Fruit fly (Drosophila melanogaster): ENCODE results near the gene Xrcc2.

Xrcc2 gene

DNA sequence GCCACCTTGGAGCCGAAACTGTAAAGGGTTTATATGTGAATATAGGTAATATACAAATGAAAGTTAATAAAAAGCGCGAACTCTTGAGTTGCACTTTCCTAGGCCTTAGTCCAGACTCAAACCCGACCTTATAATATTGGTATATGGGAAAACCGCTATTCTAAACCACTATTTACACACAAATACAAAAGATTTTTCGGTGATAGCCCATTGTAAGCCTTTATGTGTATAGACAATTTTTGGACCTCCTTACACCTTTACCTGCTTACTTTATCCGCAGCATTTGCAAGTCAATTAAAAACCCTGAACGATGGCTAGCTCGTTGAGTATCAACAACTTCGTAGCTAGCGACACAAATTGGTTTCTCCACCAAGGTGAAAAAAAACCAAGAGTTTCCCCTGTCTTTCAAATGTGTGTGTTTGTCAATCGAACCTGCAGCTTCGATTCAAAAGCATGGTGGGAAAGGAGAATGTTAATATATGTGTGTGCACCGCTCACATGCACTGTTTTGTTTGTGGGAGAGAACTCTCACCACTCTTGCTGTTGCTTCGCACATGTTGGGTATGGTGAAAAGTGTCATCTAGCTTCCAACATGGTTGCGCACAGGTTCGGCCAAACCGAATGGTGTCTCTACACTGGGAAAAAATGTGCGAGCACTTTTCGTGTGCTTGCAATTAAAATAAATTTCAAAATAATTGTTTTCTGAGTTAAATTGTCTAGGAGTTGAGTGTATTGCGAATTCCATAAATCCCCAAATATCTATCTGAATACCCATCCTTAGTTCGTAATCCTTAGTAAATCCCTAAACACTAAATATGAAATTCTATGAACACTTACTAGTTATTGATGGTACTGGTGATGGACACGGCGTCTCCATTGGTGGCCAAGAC is 7.0 kb downstream of the Xrcc2 start (continued):
- peak; percentile 0 for TF ChIP-seq Tbp (GFP tag; optimal IDR thresholded peaks at IDR 0.05)
- TF ChIP-seq Doc3 (GFP tag; IDR thresholded peaks at IDR 0.05; ENCODE audit: partially characterized antibody) = no peak
- peak; percentile 37 for TF ChIP-seq CG8359 (GFP tag; optimal IDR thresholded peaks at IDR 0.05; ENCODE audit: borderline replicate concordance)
- TF ChIP-seq CG12942 (GFP tag; optimal IDR thresholded peaks at IDR 0.05) = peak; percentile 52
- no peak for TF ChIP-seq CG14860 (GFP tag; IDR thresholded peaks at IDR 0.05; ENCODE audit: partially characterized antibody)
- TF ChIP-seq Hey (tag; optimal IDR thresholded peaks at IDR 0.05) = no peak
- peak; percentile 34; the same call in 1 of the 2 replicates for TF ChIP-seq aop (GFP tag; IDR thresholded peaks at IDR 0.05)
- TF ChIP-seq CG7786 (GFP tag; optimal IDR thresholded peaks at IDR 0.05) = peak; percentile 83
- TF ChIP-seq pan (optimal IDR thresholded peaks at IDR 0.05) = no peak
- peak in 1 of 2 experiments; percentile 90 for TF ChIP-seq pan (GFP tag; optimal IDR thresholded peaks at IDR 0.05 in 1 of 2, IDR thresholded peaks at IDR 0.05 in 1 of 2)
- TF ChIP-seq Dll (GFP tag; IDR thresholded peaks at IDR 0.05; ENCODE audit: partially characterized antibody) = no peak
- TF ChIP-seq Hr39 (optimal IDR thresholded peaks at IDR 0.05) = no peak
- TF ChIP-seq CG12219 (GFP tag; optimal IDR thresholded peaks at IDR 0.05) = peak; percentile 73
- peak; percentile 83 for TF ChIP-seq Rfx (GFP tag; IDR thresholded peaks at IDR 0.05)
- no peak for TF ChIP-seq CG30020 (tag; optimal IDR thresholded peaks at IDR 0.05)
- TF ChIP-seq CG8765 (GFP tag; IDR thresholded peaks at IDR 0.05) = peak; percentile 24; the same call in 1 of the 2 replicates
- TF ChIP-seq Aef1 (GFP tag; IDR thresholded peaks at IDR 0.05) = peak; percentile 61
- TF ChIP-seq kni (GFP tag; optimal IDR thresholded peaks at IDR 0.05) = no peak
- peak; percentile 74 for TF ChIP-seq Mrtf (GFP tag; IDR thresholded peaks at IDR 0.05)
- TF ChIP-seq CG12659 (GFP tag; optimal IDR thresholded peaks at IDR 0.05) = peak; percentile 60
- TF ChIP-seq ERR (GFP tag; optimal IDR thresholded peaks at IDR 0.05) = peak; percentile 41
- peak; percentile 79 for TF ChIP-seq phol (tag; optimal IDR thresholded peaks at IDR 0.05)
- TF ChIP-seq tll (GFP tag; optimal IDR thresholded peaks at IDR 0.05) = no peak
- peak; percentile 83 for TF ChIP-seq gem (tag; optimal IDR thresholded peaks at IDR 0.05)
- TF ChIP-seq Chrac-16 (GFP tag; optimal IDR thresholded peaks at IDR 0.05) = peak; percentile 69
- TF ChIP-seq Oaz (GFP tag; IDR thresholded peaks at IDR 0.05) = peak; percentile 51; the same call in 1 of the 2 replicates
- peak; percentile 58; the same call in 1 of the 3 replicates for TF ChIP-seq H15 (GFP tag; IDR thresholded peaks at IDR 0.05)
- peak; percentile 75 for TF ChIP-seq NK7.1 (GFP tag; optimal IDR thresholded peaks at IDR 0.05)
- TF ChIP-seq CG12104 (GFP tag; optimal IDR thresholded peaks at IDR 0.05) = peak; percentile 65
- TF ChIP-seq CG6765 (GFP tag; optimal IDR thresholded peaks at IDR 0.05) = peak; percentile 67
- TF ChIP-seq CG32767 (GFP tag; IDR thresholded peaks at IDR 0.05) = peak; percentile 39; the same call in 1 of the 2 replicates
- TF ChIP-seq mirr (GFP tag; optimal IDR thresholded peaks at IDR 0.05) = no peak
- peak; percentile 96 for TF ChIP-seq sens (GFP tag)
- TF ChIP-seq Antp (GFP tag; optimal IDR thresholded peaks at IDR 0.05) = peak; percentile 81
- peak; percentile 49 for TF ChIP-seq Myb (GFP tag; optimal IDR thresholded peaks at IDR 0.05)
- TF ChIP-seq en (GFP tag; optimal IDR thresholded peaks at IDR 0.05) = peak; percentile 70
- peak; percentile 37; the same call in 1 of the 2 replicates for TF ChIP-seq CG10321 (GFP tag; IDR thresholded peaks at IDR 0.05)
- no peak for TF ChIP-seq zen2 (GFP tag; IDR thresholded peaks at IDR 0.05; ENCODE audit: partially characterized antibody)
- TF ChIP-seq fd96Cb (tag; optimal IDR thresholded peaks at IDR 0.05) = peak; percentile 72
- peak; percentile 82 for TF ChIP-seq Meics (GFP tag; optimal IDR thresholded peaks at IDR 0.05)
- no peak for TF ChIP-seq CG15073 (GFP tag; optimal IDR thresholded peaks at IDR 0.05)
- peak; percentile 72 for TF ChIP-seq sr (GFP tag; IDR thresholded peaks at IDR 0.05)
- no peak for TF ChIP-seq gfzf (GFP tag; optimal IDR thresholded peaks at IDR 0.05)
- peak; percentile 67; the same call in 1 of the 4 replicates for TF ChIP-seq chinmo (GFP tag; IDR thresholded peaks at IDR 0.05; ENCODE audit: partially characterized antibody)
- TF ChIP-seq dati (GFP tag; IDR thresholded peaks at IDR 0.05) = peak; percentile 69
- peak; percentile 45 for TF ChIP-seq dm (GFP tag; optimal IDR thresholded peaks at IDR 0.05)
- peak; percentile 79 for TF ChIP-seq Dbx (GFP tag; IDR thresholded peaks at IDR 0.05)
- peak; percentile 79 for TF ChIP-seq onecut (GFP tag; IDR thresholded peaks at IDR 0.05)
- peak; percentile 97 for TF ChIP-seq CG11504 (tag; optimal IDR thresholded peaks at IDR 0.05)

Measured in whole organism, embryonic.